Worm (Caenorhabditis elegans): ENCODE measurements around the gene F37C12.10.

Gene F37C12.10

DNA sequence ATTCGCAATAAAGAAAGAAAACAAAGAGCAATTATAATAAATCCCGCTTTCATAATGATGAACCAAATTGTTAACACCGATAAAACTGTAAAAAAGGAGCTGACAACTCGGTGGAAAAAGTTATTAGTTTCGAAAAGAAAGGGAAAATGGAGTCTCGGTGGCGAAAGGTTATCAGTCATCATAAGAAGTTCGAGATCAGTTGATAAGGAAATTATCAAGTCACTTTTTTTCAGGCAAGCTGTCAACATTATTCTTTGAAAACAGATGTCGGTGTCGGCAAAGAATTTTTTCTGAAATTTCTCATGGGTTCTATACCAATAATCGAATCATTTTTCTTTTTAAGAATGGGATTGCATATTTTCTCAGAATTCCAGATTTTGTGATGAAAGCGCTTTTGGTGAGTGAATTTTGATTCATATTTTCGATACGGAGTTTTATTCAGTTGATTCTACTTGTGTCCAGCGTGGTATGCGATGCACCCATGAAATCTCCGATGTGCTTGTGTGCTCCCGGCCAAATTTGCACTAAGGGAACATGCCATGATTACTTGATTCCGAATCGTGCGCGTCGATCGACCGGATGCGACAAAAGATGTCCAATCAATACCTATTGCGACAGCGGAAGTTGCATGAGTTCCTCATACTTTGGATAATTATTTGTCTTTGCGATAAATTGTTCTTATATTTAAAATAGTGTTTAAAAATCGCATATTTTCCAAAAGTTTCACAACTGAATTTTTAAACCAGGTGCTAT is at the start of gene F37C12.10, which contains the start of gene F37C12.21:
Gene F37C12.10, minus strand, starts transcription at position 85 of the 753 bp plus-strand sequence.
Gene F37C12.21, plus strand, starts transcription at position 58 of the 753 bp plus-strand sequence.
- no peak for TF ChIP-seq C34F6.9 (tag; optimal IDR thresholded peaks at IDR 0.05)
- peak; percentile 59 for TF ChIP-seq fos-1 (tag; optimal IDR thresholded peaks at IDR 0.05)

DNA sequence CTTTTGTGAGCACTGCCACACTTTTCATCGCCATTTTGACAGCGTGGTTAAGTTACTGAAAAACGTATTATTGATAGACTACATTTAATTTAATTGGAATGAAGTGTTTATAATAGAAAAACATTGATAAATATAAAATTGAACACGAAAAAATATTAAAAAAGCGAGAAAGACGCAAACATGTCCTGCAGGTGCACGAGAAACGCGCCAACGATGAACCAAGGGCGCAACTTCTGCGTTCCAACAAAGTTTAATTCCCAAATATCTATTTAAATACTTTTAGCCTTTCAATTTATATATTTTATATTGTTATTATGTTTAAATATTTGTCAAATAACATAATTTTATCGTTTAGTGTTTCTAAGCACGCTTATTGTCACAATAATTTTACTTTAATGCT is 46.0 kb upstream of the F37C12.10 start, which contains the start of gene ndus-8:
Gene ndus-8, minus strand, starts transcription at position 55 of the 400 bp plus-strand sequence.
- TF ChIP-seq lin-13 (GFP tag; optimal IDR thresholded peaks at IDR 0.05) (peak; percentile 60), egl-27 (tag; optimal IDR thresholded peaks at IDR 0.05) (peak; percentile 59), ceh-16 (tag; optimal IDR thresholded peaks at IDR 0.05) (no peak), lsy-2 (tag; optimal IDR thresholded peaks at IDR 0.05) (peak; percentile 61 to 86), lin-11 (tag; optimal IDR thresholded peaks at IDR 0.05) (peak; percentile 54), sem-4 (tag; optimal IDR thresholded peaks at IDR 0.05) (peak; percentile 36), fos-1 (tag; optimal IDR thresholded peaks at IDR 0.05) (peak; percentile 7), sma-9 (GFP tag; optimal IDR thresholded peaks at IDR 0.05) (peak; percentile 86), sma-9 (tag; optimal IDR thresholded peaks at IDR 0.05) (no peak), ztf-4 (tag; optimal IDR thresholded peaks at IDR 0.05) (peak; percentile 59), nhr-129 (tag; optimal IDR thresholded peaks at IDR 0.05) (peak; percentile 43), nhr-21 (tag; optimal IDR thresholded peaks at IDR 0.05) (peak; percentile 54), alr-1 (tag; optimal IDR thresholded peaks at IDR 0.05) (no peak), ztf-1 (GFP tag; conservative IDR thresholded peaks at IDR 0.05) (no peak), crh-2 (tag; optimal IDR thresholded peaks at IDR 0.05) (peak; percentile 67), C34F6.9 (tag; optimal IDR thresholded peaks at IDR 0.05) (peak; percentile 79), ztf-11 (tag; optimal IDR thresholded peaks at IDR 0.05) (no peak), F13H6.1 (tag; optimal IDR thresholded peaks at IDR 0.05) (peak; percentile 40), nhr-25 (tag; optimal IDR thresholded peaks at IDR 0.05) (peak; percentile 69), sma-3 (GFP tag; optimal IDR thresholded peaks at IDR 0.05) (peak; percentile 58), ceh-82 (tag; optimal IDR thresholded peaks at IDR 0.05) (no peak), mdl-1 (tag; optimal IDR thresholded peaks at IDR 0.05) (no peak), snpc-4 (tag; optimal IDR thresholded peaks at IDR 0.05) (peak; percentile 74), nhr-6 (tag; optimal IDR thresholded peaks at IDR 0.05) (peak; percentile 32), gmeb-1 (tag; optimal IDR thresholded peaks at IDR 0.05) (peak; percentile 75)

ce11 chrIII:7232782-7233181 is 44.6 kb upstream of the F37C12.10 start, which contains the start of gene adr-2:
Gene adr-2, minus strand, starts transcription at chrIII:7232882.
- TF ChIP-seq lin-13 (GFP tag; optimal IDR thresholded peaks at IDR 0.05) (no peak), fos-1 (tag; optimal IDR thresholded peaks at IDR 0.05) (no peak), nhr-77 (tag; optimal IDR thresholded peaks at IDR 0.05) (no peak), crh-2 (tag; optimal IDR thresholded peaks at IDR 0.05) (no peak), egl-27 (tag; optimal IDR thresholded peaks at IDR 0.05) (no peak), nhr-10 (tag; optimal IDR thresholded peaks at IDR 0.05) (no peak), ceh-82 (tag; optimal IDR thresholded peaks at IDR 0.05) (no peak), lsy-2 (tag; optimal IDR thresholded peaks at IDR 0.05) (no peak)

DNA sequence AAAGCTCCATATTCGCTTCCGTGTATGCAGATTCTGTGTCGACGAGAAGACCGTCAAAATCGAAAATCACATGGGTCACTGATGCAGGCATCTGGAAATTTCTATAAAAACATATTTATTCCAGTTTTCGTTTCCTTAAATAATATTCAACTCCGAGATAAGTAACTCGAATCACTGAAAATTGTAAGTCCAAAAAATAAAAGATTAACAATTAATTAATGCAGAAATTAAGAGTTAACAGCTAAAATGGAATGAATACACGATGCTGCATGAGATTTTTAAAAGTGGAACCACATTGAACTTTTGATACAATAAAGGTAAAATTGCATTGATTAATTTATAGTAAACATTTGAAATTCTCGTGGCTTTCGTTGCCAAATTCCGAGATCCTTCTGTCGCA is 42.7 kb upstream of the F37C12.10 start, which contains the start of gene R151.10:
Gene R151.10, minus strand, starts transcription at position 101 of the 400 bp plus-strand sequence.
- TF ChIP-seq mdl-1 (tag; optimal IDR thresholded peaks at IDR 0.05) (no peak), nhr-12 (tag; optimal IDR thresholded peaks at IDR 0.05) (no peak), nhr-77 (tag; optimal IDR thresholded peaks at IDR 0.05) (no peak), sma-9 (GFP tag; optimal IDR thresholded peaks at IDR 0.05) (no peak), sma-9 (tag; optimal IDR thresholded peaks at IDR 0.05) (no peak)

- TF ChIP-seq lin-39 (tag; optimal IDR thresholded peaks at IDR 0.05) (no peak), lin-11 (tag; optimal IDR thresholded peaks at IDR 0.05) (no peak), mdl-1 (tag; optimal IDR thresholded peaks at IDR 0.05) (no peak), mab-5 (tag; optimal IDR thresholded peaks at IDR 0.05) (no peak), unc-62 (GFP tag; optimal IDR thresholded peaks at IDR 0.05) (no peak), nhr-77 (tag; optimal IDR thresholded peaks at IDR 0.05) (no peak), elt-1 (tag; optimal IDR thresholded peaks at IDR 0.05) (no peak), snpc-4 (tag; optimal IDR thresholded peaks at IDR 0.05) (no peak), sma-3 (GFP tag; optimal IDR thresholded peaks at IDR 0.05) (no peak), egl-27 (tag; optimal IDR thresholded peaks at IDR 0.05) (no peak), nhr-21 (tag; optimal IDR thresholded peaks at IDR 0.05) (no peak), unc-55 (GFP tag; optimal IDR thresholded peaks at IDR 0.05) (no peak), lsy-2 (tag; optimal IDR thresholded peaks at IDR 0.05) (no peak), sem-4 (tag; optimal IDR thresholded peaks at IDR 0.05) (no peak), nhr-11 (tag; optimal IDR thresholded peaks at IDR 0.05) (no peak), dmd-4 (tag; optimal IDR thresholded peaks at IDR 0.05) (no peak), ama-1 (optimal IDR thresholded peaks at IDR 0.05) (no peak)
Observed at ce11 chrIII:7229687-7230086, 41.5 kb upstream of the F37C12.10 start, which contains the start of gene R151.8. Gene R151.8, minus strand, starts transcription at chrIII:7229787.

All from whole organism, L2 larva.